Fruit fly (Drosophila melanogaster): ENCODE measurements around the gene CG11977.
A peak's percentile ranks its signal among the peaks of the same experiment; 100 is the strongest.

Gene CG11977

DNA sequence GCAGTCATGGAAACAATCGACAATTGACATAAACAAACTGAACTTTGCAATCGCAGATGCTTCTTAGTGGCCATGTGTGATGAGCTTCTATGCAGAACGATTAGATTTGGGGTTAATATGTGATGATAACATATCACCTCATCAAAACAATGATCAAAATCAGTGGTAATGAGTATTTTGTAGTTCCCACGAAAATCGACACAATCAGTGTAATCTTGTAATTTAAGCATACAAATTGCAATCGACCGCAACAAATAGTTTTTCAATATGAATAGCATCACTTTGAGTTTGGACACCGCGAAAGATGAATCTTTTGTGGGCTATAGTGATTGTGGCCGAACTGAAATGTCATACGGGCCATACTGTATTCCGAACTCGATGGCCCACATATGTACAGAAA lies at the start of gene CG11977:
Gene CG11977 (plus strand): TSS at position 301 of the 400 bp plus-strand sequence.
- TF ChIP-seq noc (tag; optimal IDR thresholded peaks at IDR 0.05): no peak

DNA sequence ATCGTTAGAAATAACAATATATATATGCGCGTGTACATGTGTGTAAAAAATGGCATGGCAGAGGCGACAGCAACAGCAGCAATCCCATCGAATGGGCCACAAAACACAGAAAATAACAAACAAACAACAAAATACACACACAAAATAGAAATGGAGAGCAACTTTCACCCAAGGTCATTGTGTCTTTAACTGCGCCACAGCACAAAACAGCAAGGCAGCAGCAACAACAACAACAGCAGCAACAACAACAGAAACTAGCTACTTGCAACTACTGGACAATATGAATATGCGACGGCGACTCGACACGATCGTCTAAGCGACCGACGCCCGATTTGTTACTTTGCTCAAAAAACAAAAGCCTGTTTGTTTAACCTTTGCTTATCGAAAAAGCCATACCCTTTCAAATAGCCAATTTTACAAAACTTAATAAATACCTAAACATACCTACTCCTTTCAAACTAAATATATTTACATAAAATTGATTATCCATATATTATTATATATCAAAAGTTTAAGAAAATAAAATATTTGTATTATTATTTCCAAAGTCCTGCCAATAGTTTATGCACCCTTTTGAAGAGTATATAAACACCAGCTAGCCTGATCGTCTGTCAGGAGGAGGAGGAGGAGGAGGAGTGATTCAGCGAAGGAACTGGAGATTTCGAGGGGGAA lies 49.6 kb upstream of the CG11977 start:
- TF ChIP-seq noc (tag; optimal IDR thresholded peaks at IDR 0.05): no peak

DNA sequence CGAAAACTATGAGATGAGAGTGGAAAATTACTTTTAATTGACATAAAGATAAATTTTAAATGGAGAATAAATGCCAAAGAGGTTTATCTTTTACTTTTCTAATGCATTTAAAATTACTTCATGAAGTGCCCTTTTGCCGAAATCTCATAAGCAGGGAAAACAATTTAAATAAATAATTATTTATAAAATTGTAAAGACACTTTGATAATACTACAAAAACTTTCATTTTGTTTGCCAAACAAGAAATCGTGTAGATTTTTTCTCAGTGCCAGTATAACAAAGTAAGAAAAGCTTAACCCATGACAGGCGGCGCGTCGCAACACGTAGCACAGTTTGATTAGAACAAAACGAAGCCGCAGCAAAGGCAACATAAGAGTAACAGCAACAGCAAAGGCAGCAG lies 48.6 kb upstream of the CG11977 start:
- no peak for TF ChIP-seq noc (tag; optimal IDR thresholded peaks at IDR 0.05)

DNA sequence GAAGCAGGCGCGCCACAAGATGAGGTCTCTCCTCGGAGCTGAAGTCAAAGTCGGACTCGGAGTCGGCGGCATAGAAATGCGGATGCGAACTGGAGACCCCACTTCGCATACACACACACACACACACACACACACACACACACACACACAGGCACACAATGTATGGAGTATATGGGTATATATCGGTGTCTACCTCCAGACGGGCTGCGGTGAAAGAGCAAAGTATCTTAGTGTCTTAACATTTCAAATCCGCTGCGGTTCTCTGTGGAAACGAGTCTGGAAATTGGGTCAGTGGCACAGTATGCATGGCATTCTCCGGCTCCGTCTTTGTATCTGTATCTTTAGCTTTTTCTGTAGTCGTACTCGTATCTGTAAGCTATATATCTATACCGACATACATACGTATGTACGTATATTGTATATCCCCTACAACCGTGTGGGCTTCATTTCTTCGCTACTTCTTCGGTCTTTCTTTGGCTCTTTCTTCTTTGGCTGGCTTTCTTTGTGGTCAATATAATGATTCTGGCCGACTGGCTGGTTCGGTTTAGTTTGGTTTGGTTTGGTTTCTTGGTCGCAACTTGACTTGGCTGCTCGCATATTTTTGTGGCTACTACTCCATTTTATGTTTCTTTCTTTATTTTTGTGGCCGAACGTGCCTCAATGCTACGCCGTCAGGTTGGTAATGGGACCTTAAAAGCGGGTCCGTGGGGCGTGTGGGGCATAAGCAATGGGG lies 48.0 kb upstream of the CG11977 start:
- TF ChIP-seq noc (tag; optimal IDR thresholded peaks at IDR 0.05): no peak

DNA sequence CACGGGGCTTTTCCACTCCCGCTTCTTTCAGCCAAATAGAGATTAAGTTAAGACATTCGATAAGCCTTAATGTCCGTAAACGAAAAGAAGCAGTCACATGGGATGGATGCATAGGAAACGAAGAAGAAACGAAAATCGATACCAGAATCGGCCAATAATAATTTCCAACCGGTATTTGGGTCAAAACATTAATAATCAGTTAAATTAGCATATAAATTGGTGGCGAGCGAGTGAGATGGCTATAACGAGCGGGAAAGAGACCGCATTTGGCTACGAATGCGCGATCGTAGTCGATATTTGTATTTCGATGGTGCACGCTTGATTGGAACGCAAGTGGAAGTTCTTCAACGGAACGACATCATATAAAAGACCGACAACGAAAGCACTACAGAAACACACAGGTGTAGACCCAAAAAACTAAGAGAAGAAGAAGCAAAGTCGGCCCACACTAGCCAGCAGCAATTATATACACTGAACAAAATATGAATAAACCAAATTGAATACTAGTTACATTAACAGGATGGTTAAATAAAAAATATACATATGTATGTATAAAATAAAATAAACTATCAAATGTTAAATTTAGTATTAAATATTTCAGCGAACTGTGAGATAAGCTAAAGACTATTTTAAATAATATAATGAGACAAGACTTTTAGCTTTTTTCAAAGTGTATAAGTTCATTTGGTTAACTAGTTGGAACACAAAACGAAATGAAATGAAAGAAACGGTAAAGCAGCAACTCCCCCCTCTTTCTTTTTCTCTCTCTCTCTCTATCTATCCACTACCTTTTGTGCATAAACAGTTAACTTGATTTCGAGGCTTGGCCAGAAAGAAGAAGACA lies 42.8 kb upstream of the CG11977 start:
- peak; percentile 13 for TF ChIP-seq noc (tag; optimal IDR thresholded peaks at IDR 0.05)

DNA sequence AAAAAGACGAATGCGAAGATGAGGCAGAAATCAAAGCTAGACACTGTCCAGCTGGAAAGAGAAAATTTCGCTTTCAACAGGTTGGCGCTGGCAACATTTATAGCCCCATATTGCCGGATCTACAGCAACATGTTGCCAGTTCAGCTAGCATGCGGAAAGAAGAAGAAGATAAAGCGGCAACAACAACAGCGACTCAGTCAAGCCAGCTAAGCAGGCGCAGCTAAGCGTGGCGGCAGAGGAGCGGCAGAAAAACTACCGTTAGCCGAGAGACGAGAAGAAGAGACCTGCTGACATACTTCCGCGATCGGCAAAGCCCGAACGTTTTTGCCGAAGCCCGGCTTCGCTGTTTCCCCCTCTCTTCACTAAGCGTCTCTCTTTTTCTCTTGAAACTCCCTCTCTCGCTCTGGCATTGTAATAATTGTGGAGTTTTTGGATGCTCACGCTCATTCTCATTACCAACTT lies 42.1 kb upstream of the CG11977 start:
- no peak for TF ChIP-seq noc (tag; optimal IDR thresholded peaks at IDR 0.05)

DNA sequence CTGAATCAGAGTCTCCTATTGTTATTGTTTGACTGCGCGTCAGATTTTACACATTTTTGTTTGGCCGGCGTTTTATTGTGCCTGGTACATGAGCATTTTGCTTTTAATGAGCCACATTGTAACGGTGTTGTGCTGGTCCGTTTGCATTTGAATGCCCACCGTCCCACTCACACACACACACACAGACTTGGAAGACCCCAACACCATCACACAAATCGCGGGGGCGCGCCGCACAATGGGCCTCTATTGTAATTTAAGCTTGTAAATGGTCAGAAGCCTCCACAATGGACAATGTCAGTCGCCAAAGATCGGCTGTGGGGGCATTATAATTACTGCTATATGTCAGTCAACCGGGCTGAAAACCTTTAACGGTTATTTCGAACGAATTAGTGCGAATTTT lies 41.2 kb upstream of the CG11977 start:
- TF ChIP-seq noc (tag; optimal IDR thresholded peaks at IDR 0.05): no peak

DNA sequence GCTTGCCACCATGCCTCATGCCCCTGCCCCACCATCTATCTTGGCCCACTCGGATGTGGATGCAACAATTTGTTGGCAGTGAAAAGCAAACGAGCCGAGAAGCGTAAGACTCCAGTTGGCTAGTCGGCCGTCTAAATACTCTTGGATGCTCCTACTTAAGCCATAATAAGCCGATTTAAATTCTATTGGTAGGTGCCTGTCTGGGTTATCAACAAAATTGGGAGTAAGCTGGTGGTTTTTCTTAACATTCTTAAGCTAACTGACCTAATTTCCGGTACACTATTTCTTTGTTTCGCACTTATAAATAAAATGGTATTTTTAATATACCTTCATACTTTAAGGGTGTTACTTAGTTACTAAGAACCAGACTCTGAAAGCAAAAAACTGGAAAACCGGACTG lies 39.8 kb upstream of the CG11977 start:
- TF ChIP-seq noc (tag; optimal IDR thresholded peaks at IDR 0.05): no peak

DNA sequence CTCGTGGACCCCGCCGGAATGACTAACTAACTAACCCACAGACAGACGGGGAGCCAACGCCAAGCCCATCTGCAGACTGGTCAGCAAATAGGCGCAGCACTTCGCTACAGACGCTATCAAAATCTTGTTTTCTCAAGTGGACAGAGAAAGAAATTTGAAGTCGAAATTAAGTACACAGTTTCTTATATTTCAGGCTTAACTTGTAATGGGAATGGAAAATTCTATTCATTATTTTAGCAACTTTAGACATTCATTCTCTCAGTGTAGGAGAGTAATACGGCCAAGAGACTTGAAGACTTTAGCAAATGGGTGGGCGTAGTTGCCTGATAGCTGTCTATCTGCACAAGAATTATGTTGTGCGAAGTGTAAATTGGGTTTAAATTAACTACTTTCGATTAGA lies 39.2 kb upstream of the CG11977 start:
- TF ChIP-seq noc (tag; optimal IDR thresholded peaks at IDR 0.05): no peak

DNA sequence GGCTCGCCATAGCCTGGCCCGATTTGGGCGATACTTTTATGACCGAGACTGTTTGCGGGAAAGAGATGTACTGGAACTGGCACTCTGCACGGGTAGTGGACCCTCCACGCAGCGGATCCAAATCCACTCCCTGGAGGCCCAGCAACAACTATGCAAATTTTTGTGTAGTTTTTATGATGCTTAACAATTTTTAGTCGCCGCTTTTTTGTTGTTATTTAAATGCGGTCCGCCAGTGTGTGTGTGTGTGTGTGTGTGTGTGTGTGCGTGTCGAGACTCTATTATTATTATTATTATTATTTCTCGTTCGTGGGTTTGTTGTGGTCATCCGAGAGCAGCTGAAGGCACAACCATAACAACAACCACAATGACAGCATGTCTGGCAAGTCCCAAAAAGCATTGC lies 38.3 kb upstream of the CG11977 start:
- no peak for TF ChIP-seq noc (tag; optimal IDR thresholded peaks at IDR 0.05)

DNA sequence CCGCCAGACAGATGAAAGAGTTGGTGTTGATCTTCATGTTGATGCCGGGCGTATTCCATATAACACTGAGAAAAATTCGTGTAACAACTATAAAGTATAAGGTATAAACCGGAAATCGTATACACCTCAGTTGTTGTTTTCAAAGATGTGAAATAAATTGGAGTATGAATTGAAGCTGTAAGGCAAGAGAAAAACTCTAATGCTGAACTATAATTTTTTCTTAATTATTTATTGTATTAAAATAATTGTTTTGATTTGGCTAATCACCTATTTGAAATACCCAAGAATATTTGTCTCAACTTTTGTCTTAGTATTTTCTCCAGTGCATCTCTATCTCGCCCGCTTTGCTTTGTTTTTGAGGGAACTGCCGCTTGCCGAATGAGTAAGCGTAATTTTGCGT lies 37.2 kb upstream of the CG11977 start:
- peak; percentile 52 for TF ChIP-seq noc (tag; optimal IDR thresholded peaks at IDR 0.05)

DNA sequence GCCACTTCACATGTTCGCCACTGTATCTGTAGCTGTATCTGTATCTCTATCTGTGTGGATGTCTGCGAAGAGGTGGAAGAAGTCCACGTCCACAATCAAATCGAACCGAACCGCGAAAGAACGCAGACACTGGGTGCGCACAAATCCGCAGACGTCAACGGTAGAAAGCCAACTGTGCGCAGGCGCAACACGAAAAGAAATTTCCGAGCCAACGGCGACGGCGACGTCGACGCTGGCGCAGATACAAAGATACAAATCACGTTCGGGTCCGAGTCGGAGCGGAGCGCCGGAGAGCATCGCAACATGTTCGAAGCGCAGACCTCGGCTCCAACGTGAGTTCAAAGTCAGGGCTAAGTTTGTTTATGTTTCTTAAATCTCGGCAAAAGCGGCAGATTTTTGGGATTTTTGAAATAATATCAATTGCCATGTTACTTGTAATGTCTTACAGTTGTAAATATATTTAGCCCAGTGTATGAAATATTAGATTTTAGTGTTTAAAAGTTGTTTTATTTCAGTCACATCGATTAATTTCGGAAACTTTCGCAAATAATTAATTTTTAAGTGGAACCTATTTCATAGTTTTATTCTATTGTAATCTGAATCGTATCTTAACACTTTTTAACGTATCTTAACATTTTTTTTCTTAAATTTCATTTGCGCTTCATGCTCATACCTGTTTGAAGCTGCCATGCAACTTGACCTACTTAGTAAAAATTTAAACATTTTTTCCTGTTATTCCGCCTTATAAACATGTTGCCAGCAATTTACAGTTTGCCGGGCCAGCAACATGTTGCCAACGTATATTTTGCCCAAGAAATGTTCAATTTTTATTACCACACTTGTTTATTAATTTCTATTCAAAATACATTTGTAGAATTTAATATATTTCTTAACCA lies 34.4 kb upstream of the CG11977 start, which contains the start of gene ich:
Gene ich (minus strand): TSS at position 178 of the 896 bp plus-strand sequence.
- TF ChIP-seq noc (tag; optimal IDR thresholded peaks at IDR 0.05): no peak

DNA sequence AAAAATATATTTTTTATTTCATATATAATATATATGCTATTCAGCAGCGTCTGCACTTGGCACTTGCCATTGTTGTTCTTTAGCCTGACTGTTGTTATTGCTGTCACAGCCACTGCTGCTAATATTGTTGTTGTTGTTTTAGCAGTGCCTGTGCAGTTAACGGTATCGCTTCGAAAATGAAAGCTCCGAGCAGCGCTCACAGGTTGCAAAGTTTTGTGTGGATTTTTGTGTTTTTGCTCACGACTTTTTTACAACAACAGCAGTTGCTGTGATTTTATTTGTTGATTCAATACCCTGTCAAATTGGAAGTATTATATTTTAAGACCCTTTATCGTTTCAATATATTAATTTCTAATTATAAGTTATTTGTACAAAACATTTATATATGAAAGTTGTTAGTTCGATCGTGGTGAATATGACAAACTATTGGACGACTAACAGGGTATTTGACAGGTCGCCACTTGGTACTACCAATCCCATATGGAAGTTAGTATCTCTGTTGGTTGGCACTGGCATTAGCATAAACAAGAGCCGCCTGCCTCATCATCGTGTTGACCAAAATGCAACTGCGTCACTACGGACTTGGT lies 33.6 kb upstream of the CG11977 start:
- no peak for TF ChIP-seq noc (tag; optimal IDR thresholded peaks at IDR 0.05)

DNA sequence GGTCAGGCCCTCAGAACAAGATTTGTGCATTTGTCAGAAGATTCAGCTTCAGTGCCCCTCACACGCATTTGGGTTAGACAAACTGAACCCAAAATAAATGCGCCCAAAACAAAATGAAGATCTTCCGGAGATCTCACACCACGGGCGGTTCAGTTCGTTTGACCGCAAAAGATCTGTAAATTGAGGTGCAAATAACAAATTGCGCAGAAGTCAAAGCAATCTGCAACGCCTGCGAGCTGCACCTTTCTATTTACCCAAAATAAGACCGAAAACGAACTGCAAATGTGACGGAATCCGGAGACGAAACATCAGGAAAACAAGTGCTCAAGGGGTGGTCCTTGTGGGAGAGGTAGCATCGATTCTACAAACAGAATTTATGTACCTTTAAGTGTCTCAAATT lies 32.0 kb upstream of the CG11977 start:
- TF ChIP-seq noc (tag; optimal IDR thresholded peaks at IDR 0.05): no peak

DNA sequence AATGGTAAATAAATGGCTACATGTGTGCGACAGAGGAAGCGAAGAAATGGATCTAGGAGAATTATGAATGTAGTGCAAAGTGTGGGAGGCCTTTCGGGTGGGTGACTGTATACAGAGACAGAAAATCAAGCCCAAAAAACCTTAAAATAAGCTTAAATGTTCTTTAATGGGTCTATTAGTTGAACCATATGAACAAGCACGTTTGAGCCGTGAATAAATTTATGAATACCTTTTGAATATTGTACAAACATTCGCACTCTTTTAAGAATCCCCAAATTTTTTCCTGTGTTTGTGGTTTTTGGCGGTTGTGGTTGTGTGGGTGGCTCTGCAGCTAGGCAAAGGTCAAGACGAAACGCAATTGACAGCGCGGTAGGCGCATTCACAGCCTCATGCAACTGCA lies 30.9 kb upstream of the CG11977 start:
- no peak for TF ChIP-seq noc (tag; optimal IDR thresholded peaks at IDR 0.05)
